Fruit fly (Drosophila melanogaster): ENCODE results near the gene CG8840.
"Not testable (repeated sequence)": the region's sequence is repeated elsewhere in the genome, so short reads cannot be mapped to it uniquely, and the experiment has no call there.

Gene CG8840

DNA sequence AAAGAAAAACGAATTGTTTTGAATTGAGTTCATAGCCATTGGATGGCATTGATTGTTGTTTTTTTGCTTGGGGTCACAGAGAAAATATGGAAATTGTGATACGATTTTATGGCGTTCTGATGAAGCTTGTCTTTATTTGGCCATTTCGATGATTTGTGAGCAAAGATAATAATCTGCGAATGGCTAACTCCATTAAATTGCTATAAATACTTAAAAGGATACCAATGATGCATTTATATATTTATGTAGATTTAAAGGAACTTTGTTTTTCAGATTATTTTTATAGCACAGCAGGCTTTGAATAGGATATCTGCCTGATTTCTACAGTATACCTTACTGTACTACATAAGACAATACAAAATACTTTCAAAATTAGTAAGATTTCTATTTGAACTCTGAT, at the start of gene CG8840:
Gene CG8840, plus strand, starts transcription at position 301 of the 400 bp plus-strand sequence.
- TF ChIP-seq CG8478 (optimal IDR thresholded peaks at IDR 0.05) (no peak), CTCF (optimal IDR thresholded peaks at IDR 0.05) (no peak)

DNA sequence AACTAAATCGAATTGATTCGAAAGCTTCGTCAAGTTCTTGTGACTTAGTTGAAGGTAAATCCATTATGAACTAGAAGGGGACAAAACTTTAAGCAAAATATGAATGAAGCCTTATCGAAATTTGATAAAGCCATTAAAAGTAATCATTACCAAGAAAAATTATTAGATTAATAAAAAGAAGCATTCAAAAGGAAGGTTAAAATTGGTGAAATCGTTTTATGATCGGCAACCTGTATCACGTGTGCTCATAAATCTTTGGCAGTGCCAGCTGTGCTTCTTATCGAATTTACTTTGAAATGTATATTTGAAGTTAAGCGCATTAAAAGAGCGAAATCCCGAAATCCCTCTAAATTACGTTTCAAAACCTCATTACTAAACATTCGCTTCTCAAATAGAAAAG, 48.5 kb upstream of the CG8840 start:
- TF ChIP-seq CG8478 (optimal IDR thresholded peaks at IDR 0.05) = no peak
- TF ChIP-seq CTCF (optimal IDR thresholded peaks at IDR 0.05) = no peak

DNA sequence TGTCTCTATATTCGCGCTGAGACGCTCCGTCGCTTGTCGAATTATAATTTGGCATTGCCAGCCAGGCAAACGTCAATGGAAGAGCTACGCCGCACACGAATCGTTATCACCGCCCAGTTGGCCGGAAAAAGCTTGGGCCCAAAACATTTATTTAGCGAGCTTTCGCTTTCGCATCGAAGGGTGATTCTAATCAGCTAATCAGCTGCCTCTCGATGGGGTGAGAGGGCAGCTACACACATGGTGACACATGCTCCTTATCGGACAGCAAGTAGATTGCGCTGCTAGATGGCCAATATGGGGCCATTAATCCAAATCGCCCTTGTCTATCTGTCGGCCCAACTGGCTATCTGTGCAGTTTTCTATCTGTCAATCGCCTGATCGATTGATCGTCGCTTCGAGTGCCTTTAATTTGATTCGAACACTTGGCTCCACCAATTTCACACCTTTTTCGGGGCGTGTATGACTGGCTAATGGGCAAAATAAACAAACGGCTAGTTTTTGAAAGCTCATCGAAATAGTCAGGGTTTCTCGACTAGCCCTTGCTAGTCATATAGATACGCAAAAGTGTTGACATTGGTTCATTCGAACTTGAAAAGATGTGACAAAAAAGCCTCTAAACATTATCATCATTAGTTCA, 44.2 kb upstream of the CG8840 start:
- TF ChIP-seq CG8478 (optimal IDR thresholded peaks at IDR 0.05) (no peak), CTCF (optimal IDR thresholded peaks at IDR 0.05) (no peak)

DNA sequence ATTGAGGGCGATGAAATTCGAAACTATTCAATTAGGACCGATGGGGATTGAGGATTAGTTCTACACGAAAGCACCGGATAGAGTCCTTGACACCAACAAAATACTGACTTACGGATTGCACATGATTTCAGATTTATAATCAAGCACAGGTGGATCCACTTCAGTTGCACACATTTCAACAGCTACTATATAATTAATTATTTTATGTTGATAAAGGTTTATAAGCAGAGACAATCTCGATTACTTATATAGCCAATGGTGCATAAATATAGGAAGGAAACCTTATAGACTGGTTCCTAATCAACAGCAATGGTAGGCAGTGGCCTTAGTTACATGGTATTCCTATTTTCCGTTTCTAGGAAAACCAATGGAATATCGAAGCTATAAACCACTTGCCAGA, 41.9 kb upstream of the CG8840 start:
- TF ChIP-seq CG8478 (optimal IDR thresholded peaks at IDR 0.05) (no peak), CTCF (optimal IDR thresholded peaks at IDR 0.05) (no peak)

DNA sequence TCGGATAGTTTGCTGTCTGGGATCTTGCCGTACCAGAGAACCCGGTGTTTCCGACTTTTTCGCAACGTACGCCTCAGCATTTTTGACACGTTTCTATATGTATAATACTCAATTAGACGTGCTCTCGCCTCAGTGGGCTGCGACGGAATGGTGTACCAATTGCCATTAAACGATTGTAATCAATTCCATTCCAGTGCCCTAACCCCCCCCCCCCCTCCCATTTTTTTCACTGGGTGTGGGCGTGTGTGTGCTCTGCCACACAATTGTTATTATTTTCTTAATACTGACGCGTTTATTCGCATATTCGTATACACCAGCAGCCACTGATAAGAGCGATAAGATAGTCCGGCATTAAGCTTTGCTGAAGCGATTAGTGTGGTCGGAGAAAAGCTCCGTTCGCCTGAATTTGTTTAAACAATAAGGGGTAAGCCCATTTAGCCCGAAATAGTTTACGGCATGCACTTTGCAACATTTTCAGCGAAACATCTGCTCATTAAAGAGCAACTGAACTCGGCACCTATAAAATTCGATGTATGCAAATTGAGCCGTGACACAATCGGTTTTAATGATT, 41.2 kb upstream of the CG8840 start:
- TF ChIP-seq CG8478 (optimal IDR thresholded peaks at IDR 0.05) = no peak
- no peak for TF ChIP-seq CTCF (optimal IDR thresholded peaks at IDR 0.05)

DNA sequence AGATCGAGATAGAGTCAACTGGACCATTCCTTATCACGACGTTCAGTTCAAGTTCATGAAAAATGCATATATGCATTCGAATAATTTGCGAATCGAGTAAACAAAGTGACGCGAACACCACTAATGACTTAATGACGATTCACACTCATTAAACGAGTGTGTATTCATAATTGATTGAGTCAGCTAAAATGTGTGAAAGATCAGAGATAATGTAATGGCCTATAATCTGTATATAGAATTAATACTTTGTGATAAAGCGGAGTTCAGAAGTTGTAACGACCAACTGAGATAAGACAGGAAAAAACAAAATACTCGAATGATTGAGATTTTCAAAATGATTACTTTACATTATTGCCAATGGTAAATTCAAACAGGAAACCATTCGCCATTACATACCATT, 40.5 kb upstream of the CG8840 start:
- TF ChIP-seq CG8478 (optimal IDR thresholded peaks at IDR 0.05) (no peak), CTCF (optimal IDR thresholded peaks at IDR 0.05) (no peak)

DNA sequence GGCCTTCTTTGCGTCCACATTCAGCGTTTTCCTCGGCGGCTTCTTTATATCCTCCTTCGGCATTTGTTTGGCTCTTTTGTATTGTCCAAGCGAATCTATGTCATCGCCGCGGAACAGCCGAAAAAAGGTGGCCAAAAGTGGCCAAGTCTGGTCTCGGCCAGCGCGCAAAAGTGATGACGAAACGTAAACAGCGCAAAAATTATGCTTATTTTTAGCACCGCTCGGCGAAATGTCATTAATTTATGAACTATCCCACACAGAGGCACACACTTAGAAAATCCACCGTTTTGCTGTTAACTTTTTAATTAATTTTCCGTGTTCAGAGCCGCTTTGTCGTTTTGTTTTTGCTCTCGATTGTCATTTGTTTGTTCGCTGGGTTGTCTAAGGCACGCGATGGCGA, 39.4 kb upstream of the CG8840 start:
- TF ChIP-seq CG8478 (optimal IDR thresholded peaks at IDR 0.05) (no peak), CTCF (optimal IDR thresholded peaks at IDR 0.05) (no peak)

DNA sequence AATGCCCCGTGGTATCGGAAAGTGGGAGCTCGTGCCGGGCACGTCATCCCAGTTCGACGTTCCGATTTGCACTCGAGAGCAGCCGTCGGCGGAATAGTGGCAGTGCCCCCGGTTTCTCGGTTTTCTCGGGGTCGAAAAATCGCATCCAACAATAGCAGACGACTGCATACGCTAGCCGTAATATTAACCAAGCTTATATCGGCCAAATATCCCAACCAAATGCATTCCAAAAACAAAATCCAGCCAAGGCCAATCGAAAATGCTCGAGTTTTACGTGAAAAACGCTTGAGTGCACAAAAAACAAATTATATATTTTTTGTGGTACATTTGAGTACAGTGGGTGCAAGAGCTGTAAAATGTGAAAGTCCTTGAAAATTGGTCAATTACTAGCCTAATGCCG, 39.0 kb upstream of the CG8840 start:
- no peak for TF ChIP-seq CG8478 (optimal IDR thresholded peaks at IDR 0.05)
- no peak for TF ChIP-seq CTCF (optimal IDR thresholded peaks at IDR 0.05)

DNA sequence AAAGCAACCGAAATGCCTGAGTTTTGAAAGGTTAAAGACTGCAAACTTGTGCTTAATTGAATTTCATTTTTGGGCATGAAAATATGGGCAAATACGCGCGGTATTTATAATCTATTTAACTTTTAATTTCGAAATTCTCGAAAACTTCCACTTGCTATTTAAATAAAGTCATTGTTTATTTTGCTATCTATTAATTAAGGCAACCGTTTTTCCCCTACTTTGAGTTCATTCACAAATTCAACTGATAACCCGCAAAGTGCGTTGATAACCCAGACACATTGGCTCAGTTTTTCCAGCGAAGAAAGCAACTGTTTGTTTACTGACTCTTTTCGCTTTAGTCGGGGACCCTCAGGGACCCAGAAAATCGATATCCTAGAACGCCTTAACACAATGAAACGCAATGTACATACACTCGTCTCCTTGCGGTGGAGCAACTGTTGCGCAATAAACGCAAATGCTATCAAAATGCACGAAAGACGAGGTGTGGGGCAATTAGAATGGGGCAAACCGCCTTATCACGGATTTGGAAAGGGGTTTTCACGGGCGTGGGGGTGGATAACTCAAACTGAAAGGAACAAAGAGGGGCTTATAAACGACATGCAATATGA, 38.5 kb upstream of the CG8840 start:
- TF ChIP-seq CTCF (optimal IDR thresholded peaks at IDR 0.05) (no peak), CG8478 (optimal IDR thresholded peaks at IDR 0.05) (no peak)

DNA sequence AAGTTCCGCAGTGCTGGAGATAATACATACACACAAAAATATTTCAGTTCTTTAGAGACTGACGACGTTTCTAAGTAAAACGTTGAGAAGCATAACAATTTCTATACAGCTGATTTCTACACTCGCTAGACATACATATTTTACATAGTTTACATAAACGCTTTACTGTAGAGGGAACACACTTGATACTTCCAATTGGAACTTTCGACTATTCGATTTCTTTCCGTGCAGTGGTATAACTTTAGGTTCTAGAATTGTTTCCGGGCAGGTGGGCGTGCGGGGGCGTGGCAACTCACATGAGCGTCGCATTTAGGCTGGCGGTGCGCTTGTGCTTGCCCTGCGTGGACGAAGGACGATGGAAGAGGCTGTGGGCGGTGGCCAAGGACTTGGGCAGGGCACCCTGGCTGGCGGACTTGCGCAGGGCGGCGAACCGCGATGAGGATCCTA, 37.9 kb upstream of the CG8840 start:
- no peak for TF ChIP-seq CG8478 (optimal IDR thresholded peaks at IDR 0.05)
- TF ChIP-seq CTCF (optimal IDR thresholded peaks at IDR 0.05) = peak in 1 of 2 experiments; percentile 30

DNA sequence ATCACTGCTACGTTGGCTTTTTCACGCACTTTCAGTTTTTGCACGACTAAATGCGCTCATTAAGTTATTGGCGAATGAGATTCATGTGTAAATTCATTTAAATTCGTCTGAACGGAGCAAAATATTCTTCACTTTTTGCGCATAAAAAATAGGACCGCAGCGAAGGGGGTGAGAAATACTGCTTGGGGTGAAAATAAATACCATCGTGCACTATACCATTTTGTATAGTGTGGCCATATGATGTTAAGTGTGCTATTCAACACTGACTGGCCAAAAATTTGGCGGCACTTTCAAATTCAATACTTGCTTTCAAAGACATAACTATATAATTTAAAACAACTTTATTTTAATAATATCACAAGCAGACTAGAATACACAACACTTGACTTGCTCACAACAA, 37.1 kb upstream of the CG8840 start, which contains the start of gene GramD1B:
Gene GramD1B, minus strand, starts transcription at position 131 of the 400 bp plus-strand sequence.
- TF ChIP-seq CTCF (optimal IDR thresholded peaks at IDR 0.05) (peak in 1 of 2 experiments; percentile 7), CG8478 (optimal IDR thresholded peaks at IDR 0.05) (no peak)

DNA sequence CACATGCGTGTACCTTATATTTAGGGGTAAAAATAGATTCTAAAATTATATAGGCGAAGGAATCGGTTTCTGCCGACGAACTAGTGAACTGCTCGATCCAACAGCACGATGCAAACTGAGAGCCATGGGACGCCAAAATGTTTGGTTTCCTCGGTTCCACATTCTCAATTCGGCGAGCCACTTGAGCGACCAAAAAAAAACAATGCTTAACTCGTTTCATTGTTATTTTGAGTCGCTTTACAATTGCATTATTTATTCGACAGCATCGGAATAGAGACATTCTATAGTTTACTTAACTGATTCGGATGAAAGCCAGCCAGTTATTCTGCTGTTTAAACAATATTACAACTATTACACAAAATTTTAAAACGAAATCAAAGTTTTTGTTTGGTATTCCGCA, 34.7 kb upstream of the CG8840 start, which contains the start of gene CG15412:
Gene CG15412, minus strand, starts transcription at position 101 of the 400 bp plus-strand sequence.
- no peak for TF ChIP-seq CG8478 (optimal IDR thresholded peaks at IDR 0.05)
- TF ChIP-seq CTCF (optimal IDR thresholded peaks at IDR 0.05) = no peak

DNA sequence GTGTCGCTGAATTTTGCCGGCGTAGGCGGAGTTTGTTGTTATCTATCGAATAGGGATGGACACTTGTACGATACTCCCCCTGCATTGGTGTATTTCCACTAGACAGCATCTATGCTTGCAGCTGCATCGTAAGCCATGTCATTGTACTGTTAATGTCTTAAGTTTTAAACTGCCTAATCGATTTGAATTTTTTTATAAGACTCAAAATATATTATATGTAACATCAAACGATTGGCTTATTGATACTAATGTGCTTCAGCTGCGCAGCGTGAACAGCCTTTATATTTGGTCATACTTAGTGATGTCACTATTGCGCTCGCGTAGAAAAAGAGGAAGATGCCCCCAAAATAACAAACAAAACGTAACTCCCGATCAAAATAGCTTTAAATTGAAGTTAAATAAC, 33.7 kb upstream of the CG8840 start, which contains the start of the genes CG9662 and Ptpa:
Gene CG9662, minus strand, starts transcription at position 54 of the 403 bp plus-strand sequence.
Gene Ptpa, plus strand, starts transcription at position 319 of the 403 bp plus-strand sequence.
- TF ChIP-seq CG8478 (optimal IDR thresholded peaks at IDR 0.05) = no peak
- TF ChIP-seq CTCF (optimal IDR thresholded peaks at IDR 0.05) = no peak

DNA sequence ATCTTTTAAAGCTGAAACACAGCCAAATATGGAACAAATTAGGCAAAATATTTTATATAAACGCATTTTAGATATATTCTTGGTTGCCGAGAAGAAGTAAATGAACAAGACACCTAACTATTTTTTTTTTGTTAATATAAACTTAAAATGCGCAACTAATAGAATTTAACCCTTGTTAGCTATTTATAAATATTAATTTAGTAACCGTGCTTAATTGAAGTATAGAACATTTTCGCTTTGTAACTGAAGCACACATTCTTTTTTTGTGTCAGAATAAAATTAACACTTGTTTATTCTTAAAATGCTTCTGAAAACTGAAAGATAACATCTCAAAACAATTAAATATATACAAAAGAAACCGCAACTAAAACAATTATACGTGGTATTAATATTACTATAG, 22.7 kb upstream of the CG8840 start, which contains the start of gene Sfp23F:
Gene Sfp23F, minus strand, starts transcription at position 101 of the 400 bp plus-strand sequence.
- no peak for TF ChIP-seq CTCF (optimal IDR thresholded peaks at IDR 0.05)
- TF ChIP-seq CG8478 (optimal IDR thresholded peaks at IDR 0.05) = no peak

DNA sequence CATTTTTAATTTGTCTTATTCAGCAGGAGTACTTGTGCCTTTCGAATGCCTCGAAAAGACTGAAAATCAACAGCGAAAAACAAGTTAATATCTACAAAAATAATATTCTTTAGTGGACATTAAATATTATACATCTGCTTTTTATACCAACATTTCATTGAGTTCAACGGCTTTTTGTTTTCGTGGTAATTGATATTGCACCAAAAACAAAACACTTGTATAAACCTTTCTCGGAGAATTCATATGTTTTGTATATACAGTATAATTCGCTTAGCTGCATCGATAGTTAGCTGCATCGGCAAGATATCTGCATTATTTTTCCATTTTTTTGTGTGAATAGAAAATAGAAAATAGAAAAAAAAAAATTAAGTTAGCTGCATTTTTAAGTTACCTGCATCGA, 22.0 kb upstream of the CG8840 start, which contains the start of gene CG42460:
Gene CG42460, minus strand, starts transcription at position 101 of the 400 bp plus-strand sequence.
- TF ChIP-seq CTCF, CG8478 (optimal IDR thresholded peaks at IDR 0.05): not testable (repeated sequence)

Data from S2 (cell line).